Fruit fly (Drosophila melanogaster) whole organism, adult: ENCODE data around the gene CG14200.

Source experiments
- CG11617 ChIP-seq: fragments of 200-800 bp; sonication (Bioruptor generic); optimal IDR thresholded peaks from 2 replicates; lab custom pipeline; 2017; ENCODE audit warnings: mild to moderate bottlenecking, missing biosample characterization, missing genetic modification reagents, missing genetic modification characterization
- CG12768 ChIP-seq: fragments of 200-800 bp; sonication (Bioruptor generic); optimal IDR thresholded peaks from 2 replicates; lab custom pipeline; 2017; ENCODE audit warnings: missing biosample characterization, missing genetic modification characterization, mild to moderate bottlenecking, moderate library complexity, missing genetic modification reagents
- CG14711 ChIP-seq: fragments of 200-800 bp; sonication (Bioruptor generic); optimal IDR thresholded peaks from 2 replicates; lab custom pipeline; 2018; ENCODE audit warnings: missing biosample characterization, mild to moderate bottlenecking, missing genetic modification characterization, moderate library complexity
- CG1620 ChIP-seq: fragments of 200-800 bp; sonication (Bioruptor generic); optimal IDR thresholded peaks from 2 replicates; lab custom pipeline; 2016; ENCODE audit warnings: missing biosample characterization, missing genetic modification characterization
- CG33017 ChIP-seq: fragments of 200-800 bp; sonication (Bioruptor generic); optimal IDR thresholded peaks from 2 replicates; lab custom pipeline; 2018; ENCODE audit warnings: missing biosample characterization, mild to moderate bottlenecking, missing genetic modification characterization, moderate library complexity
- CG5204 ChIP-seq: fragments of 200-800 bp; sonication (Bioruptor generic); optimal IDR thresholded peaks from 2 replicates; lab custom pipeline; 2016; ENCODE audit warnings: missing biosample characterization, missing genetic modification characterization
- CG7045 ChIP-seq: fragments of 200-800 bp; sonication (Bioruptor generic); optimal IDR thresholded peaks from 2 replicates; lab custom pipeline; 2017; ENCODE audit warnings: missing biosample characterization, mild to moderate bottlenecking, missing genetic modification characterization
- CG7101 ChIP-seq: fragments of 200-800 bp; sonication (Bioruptor generic); optimal IDR thresholded peaks from 2 replicates; lab custom pipeline; 2018; ENCODE audit warnings: missing biosample characterization, mild to moderate bottlenecking, missing genetic modification characterization, moderate library complexity
- Clk ChIP-seq: fragments of 200-800 bp; sonication (Bioruptor generic); optimal IDR thresholded peaks from 2 replicates; lab custom pipeline; 2017; ENCODE audit warnings: missing biosample characterization, missing genetic modification characterization
- Crg-1 ChIP-seq: fragments of 200-800 bp; sonication (Bioruptor generic); optimal IDR thresholded peaks from 2 replicates; lab custom pipeline; 2016; ENCODE audit warnings: missing biosample characterization, missing genetic modification characterization
- Hr96 ChIP-seq: fragments of 200-800 bp; sonication (Bioruptor generic); optimal IDR thresholded peaks from 2 replicates; lab custom pipeline; 2016; ENCODE audit warnings: missing biosample characterization, missing genetic modification characterization
- Mnt ChIP-seq: fragments of 200-800 bp; sonication (Bioruptor generic); optimal IDR thresholded peaks from 2 replicates; lab custom pipeline; 2016; ENCODE audit warnings: missing biosample characterization, mild to moderate bottlenecking, missing genetic modification characterization
- bab1 ChIP-seq: fragments of 200-800 bp; sonication (Bioruptor generic); optimal IDR thresholded peaks from 3 replicates; lab custom pipeline; 2019; ENCODE audit warnings: missing biosample characterization, mild to moderate bottlenecking, missing genetic modification characterization, moderate library complexity
- cic ChIP-seq: fragments of 200-800 bp; sonication (Bioruptor generic); optimal IDR thresholded peaks from 2 replicates; lab custom pipeline; 2017; ENCODE audit warnings: missing biosample characterization, mild to moderate bottlenecking, missing genetic modification characterization, moderate library complexity
- cnc ChIP-seq, 2 experiments: fragments of >200 bp; optimal IDR thresholded peaks; 2 replicates each; lab custom pipeline; 2017
- kay ChIP-seq: fragments of 200-800 bp; sonication (Bioruptor generic); peaks from one replicate; lab custom pipeline; 2016; ENCODE audit warnings: missing biosample characterization, missing genetic modification characterization, borderline replicate concordance
- ovo ChIP-seq: fragments of 200-800 bp; sonication (Bioruptor generic); optimal IDR thresholded peaks from 2 replicates; lab custom pipeline; 2016; ENCODE audit warnings: missing biosample characterization, missing genetic modification characterization
- pad ChIP-seq: fragments of 200-800 bp; sonication (Bioruptor generic); optimal IDR thresholded peaks from 3 replicates; lab custom pipeline; 2017; ENCODE audit warnings: missing biosample characterization, missing genetic modification characterization, mild to moderate bottlenecking, moderate library complexity, missing genetic modification reagents
- tj ChIP-seq: fragments of 200-800 bp; sonication (Bioruptor generic); optimal IDR thresholded peaks from 3 replicates; lab custom pipeline; 2017; ENCODE audit warnings: missing biosample characterization, mild to moderate bottlenecking, missing genetic modification characterization, moderate library complexity
- toe ChIP-seq: fragments of 200-800 bp; sonication (Bioruptor generic); optimal IDR thresholded peaks from 2 replicates; lab custom pipeline; 2016; ENCODE audit warnings: missing biosample characterization, missing genetic modification characterization

Gene CG14200

DNA sequence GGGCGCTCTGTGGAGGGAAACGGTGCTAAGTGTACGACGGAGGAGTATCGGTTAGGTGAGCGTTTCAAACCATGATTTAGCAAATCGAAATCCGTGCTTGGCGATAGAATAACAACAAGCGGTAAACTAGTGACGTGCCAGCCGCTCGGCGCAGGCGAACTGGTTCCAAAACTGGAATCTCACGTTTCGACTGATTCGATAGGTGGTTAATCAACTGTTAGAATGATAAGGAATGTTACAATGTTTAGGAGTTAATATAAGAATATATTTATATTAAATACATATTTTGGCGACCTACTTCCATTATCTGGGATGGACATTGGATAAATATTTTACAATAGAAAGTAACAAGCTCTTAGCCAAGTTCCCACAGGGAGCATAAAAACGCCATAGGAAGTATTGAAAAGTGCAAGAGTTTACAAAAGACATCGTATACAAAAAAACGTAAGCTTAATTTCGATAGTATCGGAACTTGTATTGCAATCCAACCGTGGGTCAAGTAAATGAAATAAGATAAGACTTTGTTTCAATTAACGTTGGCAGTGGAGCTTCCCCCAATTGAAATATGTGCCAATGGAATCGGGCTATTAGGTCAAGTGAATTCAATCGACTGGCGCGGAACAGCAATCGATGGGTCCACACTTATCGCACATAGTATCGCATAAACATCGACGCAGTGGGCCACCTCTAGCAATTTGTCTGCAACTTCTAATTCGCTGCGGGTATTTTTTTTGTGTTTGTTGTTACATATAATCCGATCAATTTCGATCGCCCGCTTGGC lies at the start of gene CG14200, which contains the start of the genes ksh and Pfrx:
TSS of gene CG14200 (plus strand) at position 676 of the 781 bp plus-strand sequence.
TSS of gene ksh (minus strand) at position 163 of the 781 bp plus-strand sequence.
TSS of gene Pfrx (plus strand) at position 676 of the 781 bp plus-strand sequence.
- TF ChIP-seq CG14711 (no peak), CG12768 (no peak), tj (GFP tag; lab: Kevin White, UChicago) (no peak), CG33017 (no peak), Crg-1 (no peak), Hr96 (GFP tag; lab: Kevin White, UChicago) (no peak), cnc (optimal IDR thresholded peaks at IDR 0.05; lab: Kevin White, UChicago) (no peak), pad (GFP tag; lab: Kevin White, UChicago) (no peak), ovo (GFP tag; lab: Kevin White, UChicago) (peak; percentile 9), Clk (no peak), CG7101 (tag; lab: Kevin White, UChicago) (peak; percentile 10), CG5204 (GFP tag; lab: Kevin White, UChicago) (no peak), toe (GFP tag; lab: Kevin White, UChicago) (peak; percentile 34), CG7045 (GFP tag; lab: Kevin White, UChicago) (no peak), kay (GFP tag; lab: Kevin White, UChicago) (no peak), Mnt (GFP tag; lab: Kevin White, UChicago) (no peak), cic (GFP tag; lab: Kevin White, UChicago) (no peak), bab1 (peak; percentile 8), CG1620 (GFP tag; lab: Kevin White, UChicago) (peak; percentile 72), CG11617 (GFP tag; lab: Kevin White, UChicago) (no peak)

- TF ChIP-seq CG7101 (tag; lab: Kevin White, UChicago) (no peak), toe (GFP tag; lab: Kevin White, UChicago) (no peak), CG12768 (no peak), CG5204 (GFP tag; lab: Kevin White, UChicago) (no peak), CG1620 (GFP tag; lab: Kevin White, UChicago) (no peak)
Measured at dm6 chrX:19448297-19448696, 47.0 kb upstream of the CG14200 start.

DNA sequence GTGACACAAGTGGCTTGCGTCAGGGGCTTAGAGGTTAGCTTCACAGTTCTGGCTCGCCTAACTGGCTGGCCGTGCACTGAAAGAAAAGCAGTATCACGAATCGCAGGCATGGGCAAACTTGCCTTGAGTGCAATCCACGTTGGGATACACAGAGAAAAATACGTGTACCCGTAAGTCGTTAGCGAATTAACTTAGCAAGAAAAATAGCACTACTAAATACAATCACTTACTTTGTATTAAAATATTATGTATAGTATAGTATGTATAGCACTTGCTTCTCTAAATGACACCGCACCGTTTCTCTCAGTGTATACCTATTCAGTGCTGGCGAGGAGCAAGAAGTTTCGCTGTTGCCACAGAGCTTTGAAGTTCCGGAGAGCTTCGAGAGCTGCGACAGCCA lies 42.2 kb upstream of the CG14200 start:
- no peak for TF ChIP-seq toe (GFP tag; lab: Kevin White, UChicago)
- TF ChIP-seq CG11617 (GFP tag; lab: Kevin White, UChicago) = no peak
- no peak for TF ChIP-seq pad (GFP tag; lab: Kevin White, UChicago)
- no peak for TF ChIP-seq Hr96 (GFP tag; lab: Kevin White, UChicago)
- no peak for TF ChIP-seq CG1620 (GFP tag; lab: Kevin White, UChicago)
- TF ChIP-seq ovo (GFP tag; lab: Kevin White, UChicago) = no peak
- no peak for TF ChIP-seq CG7045 (GFP tag; lab: Kevin White, UChicago)
- no peak for TF ChIP-seq kay (GFP tag; lab: Kevin White, UChicago)
- no peak for TF ChIP-seq bab1
- TF ChIP-seq Crg-1 = no peak

DNA sequence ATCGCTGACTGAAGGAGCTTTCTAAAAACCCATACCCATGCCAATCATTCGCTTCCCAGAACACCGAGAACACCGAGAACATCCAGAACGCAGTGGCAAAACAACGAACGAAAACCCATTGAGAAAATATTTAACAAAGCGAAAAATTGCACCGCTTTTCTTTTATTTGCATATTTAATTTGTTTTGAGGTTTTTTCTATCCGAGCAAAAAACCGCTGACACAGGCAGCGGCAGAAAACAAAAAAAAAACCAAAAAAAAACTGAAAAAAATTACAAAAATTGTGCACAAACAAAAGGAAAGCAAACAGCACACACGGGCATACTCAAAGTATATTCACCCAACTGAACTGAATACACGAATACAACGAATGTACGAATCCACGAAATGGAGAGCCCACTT lies 33.7 kb upstream of the CG14200 start:
- TF ChIP-seq tj (GFP tag; lab: Kevin White, UChicago) (peak; percentile 95), CG5204 (GFP tag; lab: Kevin White, UChicago) (no peak)

DNA sequence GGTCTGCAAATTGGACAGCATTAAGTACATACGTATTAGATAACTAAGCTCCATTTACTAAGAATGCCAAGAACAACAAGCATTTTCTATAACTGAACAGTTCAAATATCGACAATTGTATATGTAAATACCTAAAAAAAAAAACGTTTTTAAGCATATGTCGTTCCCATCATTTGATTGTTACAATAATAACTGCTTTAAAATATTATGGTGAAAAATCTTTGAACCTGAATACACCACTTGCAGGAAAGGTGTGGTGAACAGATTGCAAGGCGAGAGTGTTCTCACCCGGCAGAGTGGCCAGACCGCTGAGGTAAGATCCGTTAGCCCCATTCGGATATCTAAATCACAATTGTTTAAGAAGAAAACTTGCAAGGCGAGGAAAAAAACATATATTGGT lies 20.5 kb upstream of the CG14200 start, which contains the start of gene narya:
TSS of gene narya (plus strand) at position 301 of the 400 bp plus-strand sequence.
- TF ChIP-seq toe (GFP tag; lab: Kevin White, UChicago) = no peak
- no peak for TF ChIP-seq cnc (optimal IDR thresholded peaks at IDR 0.05; lab: Kevin White, UChicago)
- peak; percentile 44 for TF ChIP-seq ovo (GFP tag; lab: Kevin White, UChicago)

dm6 chrX:19479134-19479533 lies 16.2 kb upstream of the CG14200 start, which contains the start of gene CG32533:
TSS of gene CG32533 (minus strand) at chrX:19479411.
- TF ChIP-seq bab1 = no peak

DNA sequence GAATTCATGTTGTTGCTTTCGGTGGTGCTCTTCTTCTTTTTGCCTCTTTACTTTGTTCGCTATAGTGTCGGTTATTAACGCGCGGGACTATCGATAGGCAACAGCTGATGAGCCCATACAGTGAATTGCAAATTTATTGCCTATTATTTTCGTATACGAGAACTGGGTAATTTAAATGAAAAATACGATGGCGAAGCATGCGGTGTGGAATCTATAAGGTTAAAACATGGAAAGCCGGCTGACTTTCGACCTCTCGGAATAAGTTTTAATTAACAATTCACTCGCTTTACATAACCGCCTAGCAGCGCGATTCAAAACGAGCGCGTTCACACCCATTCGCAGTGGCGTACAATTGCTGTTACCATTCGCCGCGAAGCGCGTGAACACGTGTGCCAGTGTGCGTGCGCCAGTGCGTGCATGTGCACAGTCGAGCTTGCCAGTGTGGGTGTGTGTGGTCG lies 15.4 kb upstream of the CG14200 start, which contains the start of the genes Naa15-16 and mRpS14:
TSS of gene Naa15-16 (plus strand) at position 116 of the 458 bp plus-strand sequence.
TSS of gene mRpS14 (minus strand) at position 370 of the 458 bp plus-strand sequence.
- no peak for TF ChIP-seq CG12768
- TF ChIP-seq CG14711 = no peak
- peak; percentile 56 for TF ChIP-seq cic (GFP tag; lab: Kevin White, UChicago)
- peak; percentile 79 to 97 for TF ChIP-seq cnc (optimal IDR thresholded peaks at IDR 0.05; lab: Kevin White, UChicago)
- TF ChIP-seq Mnt (GFP tag; lab: Kevin White, UChicago) = peak; percentile 100
- TF ChIP-seq CG5204 (GFP tag; lab: Kevin White, UChicago) = no peak
- TF ChIP-seq CG1620 (GFP tag; lab: Kevin White, UChicago) = no peak
- no peak for TF ChIP-seq toe (GFP tag; lab: Kevin White, UChicago)
- no peak for TF ChIP-seq ovo (GFP tag; lab: Kevin White, UChicago)
- peak; percentile 71 for TF ChIP-seq tj (GFP tag; lab: Kevin White, UChicago)
- no peak for TF ChIP-seq Hr96 (GFP tag; lab: Kevin White, UChicago)
- no peak for TF ChIP-seq Crg-1
- no peak for TF ChIP-seq pad (GFP tag; lab: Kevin White, UChicago)
- peak; percentile 43 for TF ChIP-seq CG11617 (GFP tag; lab: Kevin White, UChicago)
- no peak for TF ChIP-seq CG33017
- TF ChIP-seq bab1 = no peak
- no peak for TF ChIP-seq kay (GFP tag; lab: Kevin White, UChicago)
- no peak for TF ChIP-seq Clk
- TF ChIP-seq CG7101 (tag; lab: Kevin White, UChicago) = no peak
- TF ChIP-seq CG7045 (GFP tag; lab: Kevin White, UChicago) = no peak
